Comparison of ENCODE assay signal across 2 worm cellular contexts in genomic region chrII:10680614-10681013, ce11.
TF ChIP-seq lines count a peak whose summit lies in the region.

No protein-coding gene starts in this region.

TF ChIP-seq in whole organism, L4 larva, 104 proteins besides CTCF, POLR2A, EP300 and RAD21:
- TF ChIP-seq lin-29 (GFP tag; IDR thresholded peaks at IDR 0.05; lab: Robert Waterston, UW) (no peak), aha-1 (tag; lab: Kevin White, UChicago) (peak; percentile 66)
TF ChIP-seq in whole organism, L4 larva: peak in this region for 1.

TF ChIP-seq in whole organism, mixed stage, embryonic, 35 proteins besides CTCF, POLR2A, EP300 and RAD21:
- peak; percentile 63 for TF ChIP-seq ces-1 (GFP tag; optimal IDR thresholded peaks at IDR 0.05; lab: Kevin White, UChicago)
- no peak for TF ChIP-seq mab-5 (tag; optimal IDR thresholded peaks at IDR 0.05; lab: Kevin White, UChicago)

Comparison
In these comparisons a context has a peak if more than half of its experiments do, and no peak if none do; other contexts are left out.
1. Of the 12 proteins assayed by ChIP-seq in both whole organism, L4 larva and whole organism, mixed stage, embryonic: peak only in whole organism, L4 larva: none; only in whole organism, mixed stage, embryonic: ces-1; in both: none; in neither: 11.